Fruit fly (Drosophila melanogaster) whole organism, embryonic: ENCODE data around the gene CG42512.

ENCODE experiments used
- Asciz ChIP-seq: fragments of 200-800 bp; sonication (Bioruptor generic); optimal IDR thresholded peaks from 2 replicates; lab custom pipeline; 2017; ENCODE audit warnings: missing biosample characterization, mild to moderate bottlenecking, missing genetic modification characterization, missing genetic modification reagents
- BEAF-32 ChIP-seq: fragments of 200-800 bp; sonication (Bioruptor generic); optimal IDR thresholded peaks from 3 replicates; lab custom pipeline; 2017; ENCODE audit warnings: missing biosample characterization, missing genetic modification characterization, mild to moderate bottlenecking, moderate library complexity, missing genetic modification reagents
- CG1024 ChIP-seq: fragments of 200-800 bp; sonication (Bioruptor generic); IDR thresholded peaks from 2 replicates; pipeline ENCODE4 v1.3.6; 2022; ENCODE audit warnings: missing biosample characterization, missing genetic modification characterization
- CG11504 ChIP-seq: fragments of 200-800 bp; sonication (Bioruptor generic); optimal IDR thresholded peaks from 3 replicates; lab custom pipeline; 2019; ENCODE audit warnings: missing biosample characterization, mild to moderate bottlenecking, missing genetic modification characterization, moderate library complexity
- CG12104 ChIP-seq: fragments of 200-800 bp; sonication (Bioruptor generic); optimal IDR thresholded peaks from 3 replicates; lab custom pipeline; 2016; ENCODE audit warnings: missing biosample characterization, missing genetic modification characterization
- CG13287 ChIP-seq: fragments of 200-800 bp; sonication (Bioruptor generic); IDR thresholded peaks from 2 replicates; pipeline ENCODE4 v1.3.6; 2022; ENCODE audit warnings: missing biosample characterization, missing genetic modification characterization; ENCODE audit not compliant: partially characterized antibody
- CG14014 ChIP-seq: fragments of 200-800 bp; sonication (Bioruptor generic); IDR thresholded peaks from 2 replicates; pipeline ENCODE4 v1.3.6; 2022; ENCODE audit warnings: missing biosample characterization, missing genetic modification characterization
- CG15073 ChIP-seq: fragments of 200-800 bp; sonication (Bioruptor generic); optimal IDR thresholded peaks from 2 replicates; lab custom pipeline; 2016; ENCODE audit warnings: missing biosample characterization, missing genetic modification characterization
- CG15479 ChIP-seq: fragments of 200-800 bp; sonication (Bioruptor generic); optimal IDR thresholded peaks from 3 replicates; lab custom pipeline; 2019; ENCODE audit warnings: missing biosample characterization, mild to moderate bottlenecking, missing genetic modification characterization, moderate library complexity
- CG15514 ChIP-seq: fragments of 200-800 bp; sonication (Bioruptor generic); optimal IDR thresholded peaks from 3 replicates; lab custom pipeline; 2017; ENCODE audit warnings: missing biosample characterization, missing genetic modification characterization, mild to moderate bottlenecking, moderate library complexity, missing genetic modification reagents
- CG17186 ChIP-seq: fragments of 200-800 bp; sonication (Bioruptor generic); optimal IDR thresholded peaks from 3 replicates; lab custom pipeline; 2017; ENCODE audit warnings: missing biosample characterization, missing genetic modification reagents, missing genetic modification characterization
- CG17328 ChIP-seq: fragments of 200-800 bp; sonication (Bioruptor generic); IDR thresholded peaks from 2 replicates; pipeline ENCODE4 v1.3.6; 2022; ENCODE audit warnings: missing biosample characterization, missing genetic modification characterization
- CG1832 ChIP-seq: fragments of 200-800 bp; sonication (Bioruptor generic); optimal IDR thresholded peaks from 2 replicates; lab custom pipeline; 2017; ENCODE audit warnings: missing biosample characterization, mild to moderate bottlenecking, missing genetic modification characterization, inconsistent platforms
- CG2116 ChIP-seq: fragments of 200-800 bp; sonication (Bioruptor generic); optimal IDR thresholded peaks from 3 replicates; lab custom pipeline; 2018; ENCODE audit warnings: missing biosample characterization, mild to moderate bottlenecking, missing genetic modification characterization
- CG33557 ChIP-seq: fragments of 200-800 bp; sonication (Bioruptor generic); optimal IDR thresholded peaks from 2 replicates; lab custom pipeline; 2019; ENCODE audit warnings: missing biosample characterization, mild to moderate bottlenecking, missing genetic modification characterization, moderate library complexity
- CG3995 ChIP-seq: fragments of 200-800 bp; sonication (Bioruptor generic); optimal IDR thresholded peaks from 3 replicates; lab custom pipeline; 2016; ENCODE audit warnings: missing biosample characterization, missing genetic modification characterization
- CG6272 ChIP-seq: fragments of 200-800 bp; sonication (Bioruptor generic); IDR thresholded peaks from 2 replicates; pipeline ENCODE4 v1.3.6; 2022; ENCODE audit warnings: missing biosample characterization, missing genetic modification characterization
- CG6791 ChIP-seq: fragments of 200-800 bp; sonication (Bioruptor generic); IDR thresholded peaks from 3 replicates; pipeline ENCODE4 v1.3.6; 2022; ENCODE audit warnings: missing biosample characterization, missing genetic modification characterization; ENCODE audit not compliant: partially characterized antibody
- CG7745 ChIP-seq: fragments of 200-800 bp; sonication (Bioruptor generic); optimal IDR thresholded peaks from 2 replicates; lab custom pipeline; 2018; ENCODE audit warnings: missing biosample characterization, mild to moderate bottlenecking, missing genetic modification characterization, moderate library complexity
- CG8924 ChIP-seq: fragments of 200-800 bp; optimal IDR thresholded peaks from 3 replicates; lab custom pipeline; 2019; ENCODE audit warnings: missing biosample characterization, mild to moderate bottlenecking, missing genetic modification characterization, moderate library complexity
- CG9437 ChIP-seq: fragments of 200-800 bp; sonication (Bioruptor generic); optimal IDR thresholded peaks from 2 replicates; lab custom pipeline; 2018; ENCODE audit warnings: missing biosample characterization, mild to moderate bottlenecking, missing genetic modification characterization
- CoRest ChIP-seq: fragments of 200-800 bp; sonication (Bioruptor generic); optimal IDR thresholded peaks from 3 replicates; lab custom pipeline; 2018; ENCODE audit warnings: missing biosample characterization, mild to moderate bottlenecking, missing genetic modification characterization, moderate library complexity
- D ChIP-seq, 2 experiments: fragments of 200-800 bp in 1 of 2; fragments of >200 bp in 1 of 2; sonication (Bioruptor generic) in 1 of 2; optimal IDR thresholded peaks; 2 replicates in 1 of 2; 3 replicates in 1 of 2; lab custom pipeline; 2017; ENCODE audit warnings: mild to moderate bottlenecking in 1 of 2, missing biosample characterization in 1 of 2, missing genetic modification characterization in 1 of 2, missing genetic modification reagents in 1 of 2
- Dll ChIP-seq: fragments of 200-800 bp; sonication (Bioruptor generic); IDR thresholded peaks from 4 replicates; pipeline ENCODE4 v1.3.6; 2022; ENCODE audit warnings: missing biosample characterization, missing genetic modification characterization; ENCODE audit not compliant: partially characterized antibody
- Dp ChIP-seq: fragments of 200-800 bp; sonication (Bioruptor generic); optimal IDR thresholded peaks from 2 replicates; lab custom pipeline; 2018; ENCODE audit warnings: missing biosample characterization, mild to moderate bottlenecking, missing genetic modification characterization, moderate library complexity
- E2f2 ChIP-seq: fragments of 200-800 bp; sonication (Bioruptor generic); IDR thresholded peaks from 2 replicates; pipeline ENCODE4 v1.3.6; 2022; ENCODE audit warnings: missing biosample characterization, missing genetic modification characterization
- Ets97D ChIP-seq: fragments of 200-800 bp; sonication (Bioruptor generic); optimal IDR thresholded peaks from 3 replicates; lab custom pipeline; 2016; ENCODE audit warnings: missing biosample characterization, missing genetic modification characterization
- Hmr ChIP-seq: fragments of 200-800 bp; sonication (Bioruptor generic); optimal IDR thresholded peaks from 3 replicates; lab custom pipeline; 2017; ENCODE audit warnings: mild to moderate bottlenecking, missing biosample characterization, missing genetic modification reagents, missing genetic modification characterization
- Hr51 ChIP-seq, 2 experiments: fragments of 200-800 bp; sonication (Bioruptor generic); optimal IDR thresholded peaks; 2 replicates in 1 of 2; 3 replicates in 1 of 2; lab custom pipeline; 2016 to 2018; ENCODE audit warnings: missing biosample characterization in 2 of 2, missing genetic modification characterization in 2 of 2, mild to moderate bottlenecking in 1 of 2, moderate library complexity in 1 of 2
- MTF-1 ChIP-seq: fragments of 200-800 bp; sonication (Bioruptor generic); optimal IDR thresholded peaks from 2 replicates; lab custom pipeline; 2018; ENCODE audit warnings: missing biosample characterization, mild to moderate bottlenecking, missing genetic modification characterization, borderline replicate concordance
- Opbp ChIP-seq: fragments of 200-800 bp; sonication (Bioruptor generic); IDR thresholded peaks from 3 replicates; pipeline ENCODE4 v1.3.6; 2022; ENCODE audit warnings: missing biosample characterization, missing genetic modification characterization; ENCODE audit not compliant: partially characterized antibody
- Pdp1 ChIP-seq, 2 experiments: fragments of 200-800 bp; sonication (Bioruptor generic); optimal IDR thresholded peaks; 3 replicates each; lab custom pipeline; 2016; ENCODE audit warnings: missing biosample characterization in 2 of 2, missing genetic modification characterization in 2 of 2, mild to moderate bottlenecking in 1 of 2, moderate library complexity in 1 of 2
- Stat92E ChIP-seq, 3 experiments: fragments of >200 bp in 2 of 3; fragments of 200-800 bp in 1 of 3; sonication (Bioruptor generic) in 1 of 3; optimal IDR thresholded peaks; 2 replicates each; lab custom pipeline; 2017 to 2019; ENCODE audit warnings: missing biosample characterization in 3 of 3, missing genetic modification characterization in 3 of 3, mild to moderate bottlenecking in 1 of 3, moderate library complexity in 1 of 3
- amos ChIP-seq: fragments of 200-800 bp; sonication (Bioruptor generic); IDR thresholded peaks from 2 replicates; pipeline ENCODE4 v1.3.6; 2022; ENCODE audit warnings: missing biosample characterization, missing genetic modification characterization; ENCODE audit not compliant: partially characterized antibody
- bab2 ChIP-seq: fragments of 200-800 bp; sonication (Bioruptor generic); optimal IDR thresholded peaks from 2 replicates; lab custom pipeline; 2016; ENCODE audit warnings: missing biosample characterization, missing genetic modification characterization
- bowl ChIP-seq: fragments of 200-800 bp; sonication (Bioruptor generic); IDR thresholded peaks from 2 replicates; pipeline ENCODE4 v1.3.6; 2022; ENCODE audit warnings: missing biosample characterization, missing genetic modification characterization
- da ChIP-seq: fragments of 200-800 bp; sonication (Bioruptor generic); optimal IDR thresholded peaks from 2 replicates; lab custom pipeline; 2016; ENCODE audit warnings: missing biosample characterization, missing genetic modification characterization
- exex ChIP-seq: fragments of 200-800 bp; sonication (Bioruptor generic); optimal IDR thresholded peaks from 4 replicates; lab custom pipeline; 2018; ENCODE audit warnings: missing biosample characterization, mild to moderate bottlenecking, missing genetic modification characterization, moderate library complexity
- jing ChIP-seq: fragments of 200-800 bp; sonication (Bioruptor generic); optimal IDR thresholded peaks from 2 replicates; lab custom pipeline; 2018; ENCODE audit warnings: missing biosample characterization, mild to moderate bottlenecking, missing genetic modification characterization
- nerfin-2 ChIP-seq: fragments of 200-800 bp; sonication (Bioruptor generic); IDR thresholded peaks from 2 replicates; pipeline ENCODE4 v1.3.6; 2022; ENCODE audit warnings: missing biosample characterization, missing genetic modification characterization; ENCODE audit not compliant: partially characterized antibody
- phol ChIP-seq: fragments of 200-800 bp; sonication (Bioruptor generic); optimal IDR thresholded peaks from 3 replicates; lab custom pipeline; 2018; ENCODE audit warnings: missing biosample characterization, mild to moderate bottlenecking, missing genetic modification characterization, moderate library complexity
- pzg ChIP-seq: fragments of 200-800 bp; sonication (Bioruptor generic); optimal IDR thresholded peaks from 3 replicates; lab custom pipeline; 2018; ENCODE audit warnings: missing biosample characterization, mild to moderate bottlenecking, missing genetic modification characterization, moderate library complexity
- repo ChIP-seq: fragments of 200-800 bp; sonication (Bioruptor generic); optimal IDR thresholded peaks from 2 replicates; lab custom pipeline; 2016; ENCODE audit warnings: missing biosample characterization, missing genetic modification characterization
- ssp ChIP-seq: fragments of 200-800 bp; sonication (Bioruptor generic); IDR thresholded peaks from 2 replicates; pipeline ENCODE4 v1.3.6; 2022; ENCODE audit warnings: missing biosample characterization, missing genetic modification characterization
- tna ChIP-seq: fragments of 200-800 bp; sonication (Bioruptor generic); IDR thresholded peaks from 2 replicates; pipeline ENCODE4 v1.3.6; 2022; ENCODE audit warnings: missing biosample characterization, missing genetic modification characterization; ENCODE audit not compliant: partially characterized antibody
- tup ChIP-seq: fragments of 200-800 bp; sonication (Bioruptor generic); optimal IDR thresholded peaks from 2 replicates; lab custom pipeline; 2016; ENCODE audit warnings: missing biosample characterization, mild to moderate bottlenecking, missing genetic modification characterization, moderate library complexity
- vnd ChIP-seq: fragments of 200-800 bp; sonication (Bioruptor generic); IDR thresholded peaks from 3 replicates; pipeline ENCODE4 v1.3.6; 2022; ENCODE audit warnings: missing biosample characterization, missing genetic modification characterization; ENCODE audit not compliant: partially characterized antibody
- wor ChIP-seq: fragments of 200-800 bp; sonication (Bioruptor generic); IDR thresholded peaks from 2 replicates; pipeline ENCODE4 v1.3.6; 2022; ENCODE audit warnings: missing biosample characterization, missing genetic modification characterization

The CG42512 gene

dm6 chrX:16654931-16655409 lies 3.8 kb downstream of the CG42512 start, which contains the start of the genes Nemp and r (continued):
- peak; percentile 24 for TF ChIP-seq CG11504
- peak; percentile 81 for TF ChIP-seq Dll
- peak; percentile 28 for TF ChIP-seq CG17186 (GFP tag; lab: Kevin White, UChicago)
- TF ChIP-seq CG9437 = peak; percentile 100
- peak; percentile 65; the same call in 1 of the 3 replicates for TF ChIP-seq Opbp (GFP tag; lab: Robert Waterston, UW)
- no peak for TF ChIP-seq Asciz (GFP tag; lab: Kevin White, UChicago)
- no peak for TF ChIP-seq jing (GFP tag; lab: Kevin White, UChicago)
- TF ChIP-seq CG6272 (GFP tag; lab: Robert Waterston, UW) = no peak
- no peak for TF ChIP-seq wor
- TF ChIP-seq vnd (GFP tag; lab: Robert Waterston, UW) = peak; percentile 62; the same call in 2 of the 3 replicates
- TF ChIP-seq CG15479 (GFP tag; lab: Kevin White, UChicago) = no peak
- TF ChIP-seq bowl (GFP tag; lab: Robert Waterston, UW) = no peak
- peak; percentile 71 for TF ChIP-seq amos (GFP tag; lab: Robert Waterston, UW)
- peak; percentile 79 for TF ChIP-seq E2f2 (GFP tag; lab: Robert Waterston, UW)
- peak; percentile 45 for TF ChIP-seq phol
- peak; percentile 75 for TF ChIP-seq Dp (GFP tag; lab: Kevin White, UChicago)
- TF ChIP-seq CG8924 (tag; lab: Kevin White, UChicago) = no peak
- TF ChIP-seq CG1024 (GFP tag; lab: Robert Waterston, UW) = no peak
- peak; percentile 38 for TF ChIP-seq CoRest (tag; lab: Kevin White, UChicago)
- TF ChIP-seq BEAF-32 (GFP tag; lab: Kevin White, UChicago) = peak; percentile 89
- TF ChIP-seq pzg (GFP tag; lab: Kevin White, UChicago) = peak; percentile 70
- peak; percentile 29 for TF ChIP-seq Ets97D (GFP tag; lab: Kevin White, UChicago)
- TF ChIP-seq Hmr (GFP tag; lab: Kevin White, UChicago) = peak; percentile 41
- peak; percentile 43; the same call in 1 of the 3 replicates for TF ChIP-seq CG6791 (GFP tag; lab: Robert Waterston, UW)
- no peak for TF ChIP-seq da (GFP tag; lab: Kevin White, UChicago)
- TF ChIP-seq nerfin-2 (GFP tag; lab: Robert Waterston, UW) = peak; percentile 36; the same call in 1 of the 2 replicates
- no peak for TF ChIP-seq CG33557 (GFP tag; lab: Kevin White, UChicago)
- peak; percentile 74 for TF ChIP-seq CG13287 (GFP tag; lab: Robert Waterston, UW)
- no peak for TF ChIP-seq CG15073 (GFP tag; lab: Kevin White, UChicago)
- peak in 1 of 2 experiments; percentile 4 for TF ChIP-seq Pdp1 (GFP tag; optimal IDR thresholded peaks at IDR 0.05; lab: Kevin White, UChicago)
- TF ChIP-seq CG2116 (GFP tag; lab: Kevin White, UChicago) = peak; percentile 77
- no peak for TF ChIP-seq MTF-1 (GFP tag; lab: Kevin White, UChicago)
- no peak for TF ChIP-seq ssp
- TF ChIP-seq CG3995 (GFP tag; lab: Kevin White, UChicago) = peak; percentile 95
- peak; percentile 59 for TF ChIP-seq CG15514
- peak in 1 of 2 experiments; percentile 37 for TF ChIP-seq Hr51 (GFP tag; optimal IDR thresholded peaks at IDR 0.05; lab: Kevin White, UChicago)
- no peak for TF ChIP-seq CG1832

DNA sequence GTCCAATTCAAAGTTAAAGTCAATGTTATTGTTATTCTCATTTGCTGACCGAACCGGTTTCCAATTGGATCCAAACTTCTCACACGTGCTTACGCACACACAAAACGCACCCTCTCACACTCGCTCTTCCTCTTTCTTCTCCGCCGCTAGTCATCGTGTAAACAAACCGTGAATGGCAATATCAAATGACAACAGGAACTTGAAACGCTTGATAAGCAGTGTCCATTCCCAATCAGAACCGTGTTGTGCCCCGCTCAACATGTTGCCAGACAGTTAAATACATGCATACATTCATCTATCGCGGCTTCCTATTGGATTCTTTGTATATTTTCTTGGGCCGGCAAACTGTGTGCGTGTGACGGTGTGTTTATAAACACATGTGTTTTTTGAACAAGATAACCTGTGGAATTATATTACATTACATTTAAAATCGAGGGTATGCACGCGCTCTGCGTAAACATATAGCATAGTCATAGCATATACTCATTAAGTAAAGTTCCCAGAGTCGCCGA lies 4.6 kb downstream of the CG42512 start:
- TF ChIP-seq Stat92E (GFP tag; optimal IDR thresholded peaks at IDR 0.05; lab: Kevin White, UChicago) (peak in 1 of 3 experiments; percentile 11), CG17328 (GFP tag; lab: Robert Waterston, UW) (no peak), tna (no peak), tup (GFP tag; lab: Kevin White, UChicago) (no peak), CG7745 (peak; percentile 72), CG12104 (GFP tag; lab: Kevin White, UChicago) (no peak), bab2 (GFP tag; lab: Kevin White, UChicago) (peak; percentile 2), CG14014 (GFP tag; lab: Robert Waterston, UW) (no peak), exex (tag; lab: Kevin White, UChicago) (peak; percentile 74), repo (GFP tag; lab: Kevin White, UChicago) (no peak), D (optimal IDR thresholded peaks at IDR 0.05; lab: Kevin White, UChicago) (no peak), D (GFP tag; optimal IDR thresholded peaks at IDR 0.05; lab: Kevin White, UChicago) (peak; percentile 11)
